Fruit fly (Drosophila melanogaster) whole organism, prepupa: ENCODE measurements around the gene Amnionless.

ENCODE experiments used
- Blimp-1 ChIP-seq: fragments of 200-800 bp; sonication (Bioruptor generic); optimal IDR thresholded peaks from 3 replicates; lab custom pipeline; 2017; ENCODE audit warnings: missing biosample characterization, missing genetic modification characterization, mild to moderate bottlenecking, moderate library complexity, missing genetic modification reagents
- CG10631 ChIP-seq: fragments of 200-800 bp; sonication (Bioruptor generic); optimal IDR thresholded peaks from 2 replicates; lab custom pipeline; 2016; ENCODE audit warnings: missing biosample characterization, missing genetic modification characterization
- CG10669 ChIP-seq: fragments of 200-800 bp; sonication (Bioruptor generic); optimal IDR thresholded peaks from 3 replicates; lab custom pipeline; 2018; ENCODE audit warnings: missing biosample characterization, mild to moderate bottlenecking, missing genetic modification characterization, moderate library complexity
- CG11294 ChIP-seq: fragments of 200-800 bp; sonication (Bioruptor generic); IDR thresholded peaks from 2 replicates; pipeline ENCODE4 v1.3.6; 2022; ENCODE audit warnings: missing biosample characterization, missing genetic modification characterization
- CG11762 ChIP-seq: fragments of 200-800 bp; sonication (Bioruptor generic); optimal IDR thresholded peaks from 3 replicates; lab custom pipeline; 2016; ENCODE audit warnings: missing biosample characterization, missing genetic modification characterization; ENCODE audit not compliant: insufficient read depth
- CG3032 ChIP-seq: fragments of 200-800 bp; optimal IDR thresholded peaks from 2 replicates; lab custom pipeline; 2019; ENCODE audit warnings: missing biosample characterization, mild to moderate bottlenecking, missing genetic modification characterization, moderate library complexity
- CG31627 ChIP-seq: fragments of 200-800 bp; sonication (Bioruptor generic); optimal IDR thresholded peaks from 3 replicates; lab custom pipeline; 2016; ENCODE audit warnings: missing biosample characterization, missing genetic modification characterization
- CG6808 ChIP-seq: fragments of 200-800 bp; sonication (Bioruptor generic); optimal IDR thresholded peaks from 3 replicates; lab custom pipeline; 2017; ENCODE audit warnings: missing biosample characterization, missing genetic modification characterization, mild to moderate bottlenecking, moderate library complexity, missing genetic modification reagents
- CG6854 ChIP-seq: fragments of 200-800 bp; sonication (Bioruptor generic); optimal IDR thresholded peaks from 2 replicates; lab custom pipeline; 2017; ENCODE audit warnings: missing biosample characterization, mild to moderate bottlenecking, missing genetic modification characterization
- CG8319 ChIP-seq: fragments of 200-800 bp; sonication (Bioruptor generic); optimal IDR thresholded peaks from 3 replicates; lab custom pipeline; 2016; ENCODE audit warnings: missing biosample characterization, missing genetic modification characterization
- CG8632 ChIP-seq: fragments of 200-800 bp; sonication (Bioruptor generic); optimal IDR thresholded peaks from 3 replicates; lab custom pipeline; 2016; ENCODE audit warnings: missing biosample characterization, missing genetic modification characterization
- Eip75B ChIP-seq: fragments of 200-800 bp; sonication (Bioruptor generic); optimal IDR thresholded peaks from 3 replicates; lab custom pipeline; 2016; ENCODE audit warnings: missing biosample characterization, missing genetic modification characterization
- Eip78C ChIP-seq: fragments of 200-800 bp; sonication (Bioruptor generic); peaks from one replicate; lab custom pipeline; 2016; ENCODE audit warnings: missing biosample characterization, missing genetic modification characterization
- Eip93F ChIP-seq: fragments of 200-800 bp; sonication (Bioruptor generic); optimal IDR thresholded peaks from 2 replicates; lab custom pipeline; 2016; ENCODE audit warnings: missing biosample characterization, mild to moderate bottlenecking, missing genetic modification characterization
- Ets96B ChIP-seq: fragments of 200-800 bp; optimal IDR thresholded peaks from 2 replicates; lab custom pipeline; 2019; ENCODE audit warnings: missing biosample characterization, mild to moderate bottlenecking, missing genetic modification characterization, moderate library complexity
- Met ChIP-seq: fragments of 200-800 bp; sonication (Bioruptor generic); optimal IDR thresholded peaks from 3 replicates; lab custom pipeline; 2016; ENCODE audit warnings: missing biosample characterization, missing genetic modification characterization
- OdsH ChIP-seq: fragments of 200-800 bp; sonication (Bioruptor generic); optimal IDR thresholded peaks from 3 replicates; lab custom pipeline; 2016; ENCODE audit warnings: missing biosample characterization, missing genetic modification characterization
- Smox ChIP-seq: fragments of 200-800 bp; sonication (Bioruptor generic); optimal IDR thresholded peaks from 3 replicates; lab custom pipeline; 2016; ENCODE audit warnings: missing biosample characterization, missing genetic modification characterization
- Sox102F ChIP-seq: fragments of 200-800 bp; sonication (Bioruptor generic); optimal IDR thresholded peaks from 2 replicates; lab custom pipeline; 2016; ENCODE audit warnings: missing biosample characterization, mild to moderate bottlenecking, missing genetic modification characterization
- Sox14 ChIP-seq: fragments of 200-800 bp; sonication (Bioruptor generic); optimal IDR thresholded peaks from 3 replicates; lab custom pipeline; 2016; ENCODE audit warnings: missing biosample characterization, missing genetic modification characterization
- Sox15 ChIP-seq: fragments of 200-800 bp; sonication (Bioruptor generic); optimal IDR thresholded peaks from 3 replicates; lab custom pipeline; 2016; ENCODE audit warnings: missing biosample characterization, missing genetic modification characterization
- achi ChIP-seq: fragments of 200-800 bp; sonication (Bioruptor generic); optimal IDR thresholded peaks from 3 replicates; lab custom pipeline; 2016; ENCODE audit warnings: missing biosample characterization, missing genetic modification characterization
- acj6 ChIP-seq: fragments of 200-800 bp; sonication (Bioruptor generic); optimal IDR thresholded peaks from 3 replicates; lab custom pipeline; 2016; ENCODE audit warnings: missing biosample characterization, missing genetic modification characterization
- dac ChIP-seq: fragments of 200-800 bp; sonication (Bioruptor generic); optimal IDR thresholded peaks from 2 replicates; lab custom pipeline; 2017; ENCODE audit warnings: missing biosample characterization, mild to moderate bottlenecking, missing genetic modification characterization
- dsx ChIP-seq: fragments of 200-800 bp; optimal IDR thresholded peaks from 3 replicates; lab custom pipeline; 2019; ENCODE audit warnings: missing biosample characterization, mild to moderate bottlenecking, missing genetic modification characterization, moderate library complexity; ENCODE audit not compliant: poor library complexity, severe bottlenecking
- eg ChIP-seq: fragments of 200-800 bp; sonication (Bioruptor generic); IDR thresholded peaks from 3 replicates; pipeline ENCODE4 v1.3.6; 2022; ENCODE audit warnings: missing biosample characterization, missing genetic modification characterization
- esn ChIP-seq: fragments of 200-800 bp; sonication (Bioruptor generic); optimal IDR thresholded peaks from 2 replicates; lab custom pipeline; 2016; ENCODE audit warnings: missing biosample characterization, mild to moderate bottlenecking, missing genetic modification characterization, moderate library complexity
- fd59A ChIP-seq: fragments of 200-800 bp; sonication (Bioruptor generic); optimal IDR thresholded peaks from 2 replicates; lab custom pipeline; 2017; ENCODE audit warnings: missing biosample characterization, mild to moderate bottlenecking, missing genetic modification characterization, missing genetic modification reagents
- fkh ChIP-seq: fragments of 200-800 bp; sonication (Bioruptor generic); optimal IDR thresholded peaks from 3 replicates; lab custom pipeline; 2017; ENCODE audit warnings: missing biosample characterization, mild to moderate bottlenecking, missing genetic modification characterization, moderate library complexity
- lz ChIP-seq: fragments of 200-800 bp; sonication (Bioruptor generic); optimal IDR thresholded peaks from 3 replicates; lab custom pipeline; 2016; ENCODE audit warnings: missing biosample characterization, missing genetic modification characterization
- net ChIP-seq: fragments of 200-800 bp; sonication (Bioruptor generic); optimal IDR thresholded peaks from 3 replicates; lab custom pipeline; 2016; ENCODE audit warnings: missing biosample characterization, missing genetic modification characterization
- salr ChIP-seq, 2 experiments: fragments of 200-800 bp; sonication (Bioruptor generic); optimal IDR thresholded peaks; 3 replicates each; lab custom pipeline; 2016 to 2018; ENCODE audit warnings: missing biosample characterization in 2 of 2, missing genetic modification characterization in 2 of 2, mild to moderate bottlenecking in 1 of 2
- spab ChIP-seq: fragments of 200-800 bp; sonication (Bioruptor generic); optimal IDR thresholded peaks from 2 replicates; lab custom pipeline; 2017; ENCODE audit warnings: missing biosample characterization, mild to moderate bottlenecking, missing genetic modification characterization, missing genetic modification reagents
- ss ChIP-seq, 2 experiments: fragments of 200-800 bp; sonication (Bioruptor generic); optimal IDR thresholded peaks; 2 replicates in 1 of 2; 3 replicates in 1 of 2; lab custom pipeline; 2017 to 2018; ENCODE audit warnings: mild to moderate bottlenecking in 2 of 2, missing biosample characterization in 2 of 2, missing genetic modification characterization in 2 of 2, moderate library complexity in 1 of 2
- vri ChIP-seq: fragments of 200-800 bp; sonication (Bioruptor generic); optimal IDR thresholded peaks from 3 replicates; lab custom pipeline; 2016; ENCODE audit warnings: missing biosample characterization, mild to moderate bottlenecking, missing genetic modification characterization

The Amnionless gene

DNA sequence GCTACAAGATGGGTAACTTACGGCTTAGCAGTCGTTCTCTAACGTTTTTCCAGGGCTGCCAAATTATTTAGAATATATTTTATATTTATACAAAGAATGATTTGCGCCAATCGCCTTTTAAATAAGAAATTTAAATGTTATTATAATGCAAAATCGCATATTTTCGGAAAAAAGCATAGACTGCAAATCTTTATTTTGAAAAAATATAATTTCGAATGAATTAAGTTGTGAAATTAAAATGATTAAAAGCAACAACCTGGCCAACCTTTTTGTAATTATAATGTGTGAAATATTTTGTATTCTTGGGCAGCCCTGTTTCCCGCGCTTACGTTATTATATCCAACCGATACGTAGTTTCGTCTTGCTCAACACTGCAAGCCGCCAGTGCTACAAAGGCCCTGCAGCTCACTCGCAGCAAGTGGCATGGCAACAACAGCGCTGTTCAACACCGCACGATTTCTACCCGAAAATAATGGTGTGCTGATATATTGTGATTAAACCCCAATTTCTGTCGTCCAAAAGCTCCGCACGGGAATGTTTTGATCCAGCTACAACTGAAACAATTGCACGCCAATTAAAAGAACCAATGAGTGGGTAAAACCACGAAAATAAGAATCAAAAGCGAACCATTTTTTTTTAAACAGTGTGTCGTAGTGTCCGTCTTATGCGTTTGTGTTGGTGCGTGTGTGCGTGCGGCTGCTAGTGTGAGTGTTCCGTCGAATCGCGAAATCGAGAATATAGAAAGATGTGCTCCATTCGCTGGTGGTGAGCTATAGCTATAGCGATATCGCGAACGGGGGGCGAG is 8.7 kb upstream of the Amnionless start, which contains the start of gene Pi3K21B (continued):
- peak; percentile 85 for TF ChIP-seq CG8632 (GFP tag; lab: Kevin White, UChicago)
- peak; percentile 84 for TF ChIP-seq Eip75B (GFP tag; lab: Kevin White, UChicago)
- peak; percentile 75 for TF ChIP-seq Eip93F (GFP tag; lab: Kevin White, UChicago)
- peak; percentile 74 for TF ChIP-seq dsx (GFP tag; lab: Kevin White, UChicago)
- TF ChIP-seq CG6808 (GFP tag; lab: Kevin White, UChicago): peak; percentile 79
- peak; percentile 87 for TF ChIP-seq Met
- peak; percentile 80 for TF ChIP-seq CG10669 (GFP tag; lab: Kevin White, UChicago)
- TF ChIP-seq CG6854 (GFP tag; lab: Kevin White, UChicago): peak; percentile 18
- peak; percentile 87 for TF ChIP-seq Ets96B
- peak; percentile 84 for TF ChIP-seq Smox (GFP tag; lab: Kevin White, UChicago)
- TF ChIP-seq Blimp-1: peak; percentile 57
- peak; percentile 84 for TF ChIP-seq Sox102F (GFP tag; lab: Kevin White, UChicago)
- peak; percentile 85 for TF ChIP-seq net
- peak; percentile 60 for TF ChIP-seq spab
- TF ChIP-seq CG11294 (GFP tag; lab: Robert Waterston, UW): peak; percentile 67; the same call in 1 of the 2 replicates
- peak; percentile 51 for TF ChIP-seq fkh (GFP tag; lab: Kevin White, UChicago)
- TF ChIP-seq, all 60 proteins: peak for 58

DNA sequence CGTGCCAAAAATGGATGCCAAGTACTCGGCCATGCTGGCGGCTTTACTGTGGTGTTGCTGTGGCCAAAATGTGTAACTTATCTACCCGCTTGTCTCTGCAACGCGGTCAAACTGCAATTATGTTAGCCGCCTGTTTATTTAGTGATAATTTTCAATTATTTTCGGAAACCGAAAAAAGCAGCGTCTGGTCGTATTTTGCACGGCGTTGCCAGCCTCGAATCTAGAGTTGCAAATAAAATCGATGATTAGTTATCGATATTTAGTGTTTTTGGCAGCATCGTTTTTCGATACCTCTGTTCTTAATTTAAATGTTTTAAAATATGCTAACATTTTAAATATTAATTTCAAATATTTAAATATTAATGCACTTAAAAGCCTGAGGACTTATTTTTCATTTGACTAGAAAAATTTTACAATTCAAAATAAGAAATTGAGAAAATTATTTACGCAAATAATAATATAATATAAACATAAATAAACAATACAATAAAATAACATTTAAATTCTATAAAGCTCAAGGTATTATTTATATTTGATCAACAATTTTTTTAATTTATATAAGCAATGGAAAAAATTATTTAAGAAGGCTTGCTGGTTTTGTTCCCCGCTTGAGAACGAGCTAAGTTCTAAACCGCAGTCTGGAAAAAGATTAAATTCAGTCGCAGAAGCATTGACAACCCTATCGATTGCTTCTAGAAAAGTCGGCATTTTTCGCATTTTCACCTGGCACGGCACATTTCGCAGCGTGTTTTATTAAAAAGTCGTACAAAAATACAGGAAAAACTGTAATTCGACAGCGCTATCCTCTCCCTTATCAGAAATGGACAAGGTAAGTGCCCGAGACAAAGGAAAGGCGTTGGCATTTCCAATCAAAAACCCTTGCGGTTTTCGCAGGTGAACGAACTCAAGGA is 5.8 kb upstream of the Amnionless start, which contains the start of the genes U2af38 and Stip1:
U2af38 (minus strand) TSS at position 230 of the 911 bp plus-strand sequence.
Stip1 (plus strand) TSS at position 671 of the 911 bp plus-strand sequence.
- no peak for TF ChIP-seq fkh (GFP tag; lab: Kevin White, UChicago)
- peak in 1 of 2 experiments; percentile 12 for TF ChIP-seq ss (GFP tag; optimal IDR thresholded peaks at IDR 0.05; lab: Kevin White, UChicago)
- no peak for TF ChIP-seq dac (GFP tag; lab: Kevin White, UChicago)
- peak; percentile 64 for TF ChIP-seq Eip78C (GFP tag; lab: Kevin White, UChicago)
- TF ChIP-seq eg (GFP tag; lab: Robert Waterston, UW): no peak
- TF ChIP-seq lz (GFP tag; lab: Kevin White, UChicago): no peak
- TF ChIP-seq fd59A (GFP tag; lab: Kevin White, UChicago): no peak
- no peak for TF ChIP-seq esn (GFP tag; lab: Kevin White, UChicago)
- TF ChIP-seq acj6: peak; percentile 9
- no peak for TF ChIP-seq CG10631 (GFP tag; lab: Kevin White, UChicago)
- no peak for TF ChIP-seq salr (GFP tag; optimal IDR thresholded peaks at IDR 0.05; lab: Kevin White, UChicago)
- TF ChIP-seq CG31627 (GFP tag; lab: Kevin White, UChicago): peak; percentile 3
- TF ChIP-seq Eip93F (GFP tag; lab: Kevin White, UChicago): no peak
- no peak for TF ChIP-seq CG8319 (GFP tag; lab: Kevin White, UChicago)
- no peak for TF ChIP-seq Sox15 (GFP tag; lab: Kevin White, UChicago)
- no peak for TF ChIP-seq achi (GFP tag; lab: Kevin White, UChicago)
- TF ChIP-seq vri (GFP tag; lab: Kevin White, UChicago): no peak
- TF ChIP-seq Eip75B (GFP tag; lab: Kevin White, UChicago): no peak
- no peak for TF ChIP-seq CG11762 (GFP tag; lab: Kevin White, UChicago)
- TF ChIP-seq OdsH: no peak
- no peak for TF ChIP-seq CG3032 (tag; lab: Kevin White, UChicago)
- peak; percentile 20 for TF ChIP-seq Sox14 (GFP tag; lab: Kevin White, UChicago)
